Fruit fly (Drosophila melanogaster): ENCODE measurements around the gene nero.

Gene nero

DNA sequence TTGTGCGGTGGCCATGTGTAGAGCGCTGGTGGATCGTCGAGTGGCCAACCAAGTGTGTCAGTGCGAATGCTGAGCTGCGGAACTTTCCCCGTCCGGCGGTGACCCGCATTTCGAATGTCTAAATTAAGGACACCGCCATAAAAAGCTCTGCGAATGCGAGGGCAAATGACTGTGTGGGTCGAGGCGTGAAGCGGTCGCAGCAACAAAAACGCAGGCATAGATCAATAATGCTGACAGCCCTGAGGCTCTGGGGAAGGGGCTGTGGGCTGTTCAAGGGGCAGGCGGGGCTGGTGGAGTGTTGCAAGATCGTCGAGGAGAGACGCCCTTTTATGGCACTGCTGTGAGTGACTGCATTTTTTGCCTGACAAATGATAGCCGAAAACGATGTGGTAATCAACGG is 27.9 kb downstream of the nero start:
- TF ChIP-seq pan (optimal IDR thresholded peaks at IDR 0.05) = no peak
- TF ChIP-seq EcR (GFP tag; optimal IDR thresholded peaks at IDR 0.05) = no peak
- no peak for TF ChIP-seq psq (optimal IDR thresholded peaks at IDR 0.05)
- TF ChIP-seq Dll (optimal IDR thresholded peaks at IDR 0.05) = no peak
- no peak for TF ChIP-seq CG8478 (optimal IDR thresholded peaks at IDR 0.05)
- no peak for TF ChIP-seq usp (GFP tag; optimal IDR thresholded peaks at IDR 0.05)

DNA sequence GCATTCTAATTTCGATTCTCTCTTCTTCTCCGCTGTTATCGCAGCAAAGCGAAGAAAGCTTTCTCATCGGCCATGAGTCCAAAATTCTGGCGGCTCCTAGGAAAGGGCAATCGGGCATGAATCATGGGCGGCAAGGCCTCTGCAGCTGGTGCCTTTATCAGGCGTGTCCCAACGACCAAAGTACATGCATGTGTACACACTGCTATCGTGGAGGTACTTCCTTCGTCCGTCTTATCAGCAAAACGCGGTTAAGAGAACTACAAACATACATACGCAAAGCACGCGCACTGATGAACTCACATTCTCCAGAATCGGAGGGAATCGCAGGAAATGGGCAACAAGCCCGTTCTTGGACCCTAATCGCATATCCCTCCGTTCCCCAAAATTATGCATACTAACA is 28.4 kb downstream of the nero start:
- TF ChIP-seq Dll (optimal IDR thresholded peaks at IDR 0.05) = no peak
- no peak for TF ChIP-seq EcR (GFP tag; optimal IDR thresholded peaks at IDR 0.05)
- TF ChIP-seq psq (optimal IDR thresholded peaks at IDR 0.05) = no peak
- TF ChIP-seq CG8478 (optimal IDR thresholded peaks at IDR 0.05) = no peak
- no peak for TF ChIP-seq pan (optimal IDR thresholded peaks at IDR 0.05)
- TF ChIP-seq usp (GFP tag; optimal IDR thresholded peaks at IDR 0.05) = no peak

DNA sequence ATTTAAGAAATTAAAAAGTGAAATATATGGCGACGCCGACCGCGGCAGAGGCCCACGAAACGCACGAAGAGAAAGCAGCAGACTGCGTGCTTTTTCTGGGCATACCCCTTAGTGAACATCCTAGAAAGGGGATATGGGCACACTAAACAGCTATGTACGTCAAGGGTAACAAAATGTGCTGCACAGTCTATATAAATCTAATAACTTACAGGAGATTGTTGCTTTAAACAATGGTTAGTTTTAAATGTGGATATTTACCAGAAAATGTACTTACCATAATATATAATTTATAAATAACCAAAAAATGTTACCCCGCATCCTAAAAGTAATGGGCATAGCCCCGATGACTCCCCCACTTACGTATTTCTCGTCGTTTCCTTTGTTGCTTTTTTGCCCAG is 29.2 kb downstream of the nero start:
- TF ChIP-seq CG8478 (optimal IDR thresholded peaks at IDR 0.05) (no peak), EcR (GFP tag; optimal IDR thresholded peaks at IDR 0.05) (no peak), usp (GFP tag; optimal IDR thresholded peaks at IDR 0.05) (no peak), pan (optimal IDR thresholded peaks at IDR 0.05) (peak; percentile 82), Dll (optimal IDR thresholded peaks at IDR 0.05) (no peak), psq (optimal IDR thresholded peaks at IDR 0.05) (no peak)

DNA sequence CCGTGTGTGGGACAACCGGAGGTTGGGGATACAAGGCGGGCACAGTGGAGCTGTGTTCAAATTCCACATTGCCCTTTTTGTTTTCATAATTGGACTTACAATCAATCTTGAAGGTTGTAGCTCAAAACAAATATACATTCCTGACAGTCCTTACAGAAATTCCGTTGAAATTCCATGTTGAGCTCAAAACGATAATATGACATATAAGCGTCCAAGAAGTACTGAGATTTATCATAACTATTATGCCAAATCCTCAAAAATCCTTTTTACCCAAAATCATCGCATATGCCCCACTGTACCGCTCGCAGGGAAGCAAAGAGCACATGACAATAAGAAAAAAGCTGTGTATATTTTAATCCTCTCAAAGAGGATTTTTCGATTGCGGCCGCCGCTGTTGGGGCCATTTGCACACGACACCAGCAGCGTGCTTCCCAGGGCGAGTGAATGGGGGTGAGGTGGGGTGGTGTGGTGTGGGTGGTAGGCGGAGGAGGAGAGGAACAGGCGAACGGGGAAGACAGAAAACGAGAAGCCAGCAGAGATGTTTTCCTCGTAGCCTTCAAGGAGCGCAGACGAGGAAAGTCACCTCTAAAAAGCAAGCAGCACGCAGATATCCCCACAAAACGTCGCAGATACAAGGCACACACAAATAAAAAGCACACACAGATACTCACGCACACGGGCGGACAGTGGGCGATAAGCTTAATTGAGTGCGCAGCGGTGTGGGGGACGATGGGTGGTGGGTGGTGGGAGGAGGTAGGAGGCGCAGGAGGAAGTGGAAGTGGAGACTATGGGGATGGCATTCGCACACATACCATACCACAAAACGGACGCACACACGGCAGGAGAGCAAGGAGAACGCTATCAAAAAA is 29.8 kb downstream of the nero start:
- TF ChIP-seq psq (optimal IDR thresholded peaks at IDR 0.05) (no peak), usp (GFP tag; optimal IDR thresholded peaks at IDR 0.05) (no peak)

DNA sequence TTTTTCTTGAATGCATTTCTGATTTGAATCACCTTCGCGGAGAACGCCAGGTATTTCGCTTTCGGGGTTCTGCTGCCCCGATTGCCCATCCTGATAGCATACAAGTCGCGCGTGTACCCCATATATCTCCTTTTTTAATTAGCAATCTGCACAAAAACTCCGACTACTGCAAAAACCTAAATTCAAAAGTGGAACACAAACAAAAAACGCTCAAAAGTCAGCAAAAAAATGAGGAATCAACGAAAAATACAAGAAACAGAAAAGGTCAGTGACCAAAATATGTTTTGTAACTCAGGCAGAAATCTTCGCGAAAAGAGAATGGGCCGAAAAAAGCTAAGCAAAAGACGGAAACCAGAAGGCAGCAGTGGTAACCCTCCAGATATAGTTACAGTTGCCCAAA is 31.1 kb downstream of the nero start:
- TF ChIP-seq pan (optimal IDR thresholded peaks at IDR 0.05) = no peak

DNA sequence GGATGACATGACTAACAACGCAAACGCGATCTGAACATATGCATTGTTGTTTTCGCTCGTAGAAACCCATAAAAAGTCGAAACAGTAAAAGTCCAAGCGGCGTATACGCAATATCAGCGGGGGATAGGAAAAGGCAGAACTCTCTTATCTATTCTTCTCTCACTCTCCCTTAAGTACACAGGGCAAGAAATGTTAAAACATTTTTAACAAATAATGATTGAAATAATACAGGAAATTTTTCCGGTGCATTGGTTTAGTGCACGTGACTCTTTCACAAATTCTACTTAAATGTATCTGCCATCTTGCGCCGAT is 31.7 kb downstream of the nero start:
- TF ChIP-seq pan (optimal IDR thresholded peaks at IDR 0.05) (no peak), CG8478 (optimal IDR thresholded peaks at IDR 0.05) (no peak), psq (optimal IDR thresholded peaks at IDR 0.05) (no peak), Dll (optimal IDR thresholded peaks at IDR 0.05) (no peak), EcR (GFP tag; optimal IDR thresholded peaks at IDR 0.05) (no peak), usp (GFP tag; optimal IDR thresholded peaks at IDR 0.05) (no peak)

DNA sequence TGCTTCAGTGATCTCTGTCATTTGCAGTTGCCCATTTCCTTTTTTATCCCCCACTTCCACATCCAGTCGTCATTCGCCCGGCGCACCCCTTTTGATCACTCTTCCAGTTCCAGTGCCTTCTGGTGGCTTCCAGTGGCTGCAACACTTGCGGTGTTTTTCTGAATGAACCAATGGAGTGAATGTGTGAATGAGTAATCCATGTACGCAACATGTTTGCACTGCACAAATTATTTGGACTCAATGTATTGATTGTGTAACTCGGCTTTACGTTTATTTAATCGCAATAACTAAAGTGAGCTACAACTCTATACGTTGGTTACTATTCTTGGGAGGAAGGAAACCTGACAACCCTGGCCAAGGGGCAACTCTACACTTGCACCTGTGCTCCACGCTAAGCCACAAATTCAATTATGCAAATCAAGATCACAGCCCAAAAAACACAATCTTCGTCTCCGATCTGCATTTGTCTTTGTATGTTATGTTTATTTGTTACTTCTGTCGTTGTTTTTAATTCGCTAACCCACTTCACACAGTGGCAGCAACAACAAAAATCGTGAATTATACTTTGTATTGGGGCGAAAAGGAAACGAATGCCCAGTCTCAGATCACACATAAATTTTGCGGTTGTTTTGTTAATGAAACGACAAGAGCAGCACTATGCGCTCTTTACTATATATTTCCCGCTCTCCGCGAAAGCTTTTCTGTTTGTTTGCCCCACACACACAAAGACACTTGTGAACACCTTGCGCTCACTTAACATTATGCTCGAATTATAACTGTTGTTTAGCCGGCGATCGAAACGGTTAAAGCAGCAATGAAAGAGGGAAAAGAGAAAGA is 32.3 kb downstream of the nero start:
- no peak for TF ChIP-seq usp (GFP tag; optimal IDR thresholded peaks at IDR 0.05)
- TF ChIP-seq pan (optimal IDR thresholded peaks at IDR 0.05) = no peak
- no peak for TF ChIP-seq Dll (optimal IDR thresholded peaks at IDR 0.05)
- TF ChIP-seq CG8478 (optimal IDR thresholded peaks at IDR 0.05) = no peak
- no peak for TF ChIP-seq EcR (GFP tag; optimal IDR thresholded peaks at IDR 0.05)
- no peak for TF ChIP-seq psq (optimal IDR thresholded peaks at IDR 0.05)

DNA sequence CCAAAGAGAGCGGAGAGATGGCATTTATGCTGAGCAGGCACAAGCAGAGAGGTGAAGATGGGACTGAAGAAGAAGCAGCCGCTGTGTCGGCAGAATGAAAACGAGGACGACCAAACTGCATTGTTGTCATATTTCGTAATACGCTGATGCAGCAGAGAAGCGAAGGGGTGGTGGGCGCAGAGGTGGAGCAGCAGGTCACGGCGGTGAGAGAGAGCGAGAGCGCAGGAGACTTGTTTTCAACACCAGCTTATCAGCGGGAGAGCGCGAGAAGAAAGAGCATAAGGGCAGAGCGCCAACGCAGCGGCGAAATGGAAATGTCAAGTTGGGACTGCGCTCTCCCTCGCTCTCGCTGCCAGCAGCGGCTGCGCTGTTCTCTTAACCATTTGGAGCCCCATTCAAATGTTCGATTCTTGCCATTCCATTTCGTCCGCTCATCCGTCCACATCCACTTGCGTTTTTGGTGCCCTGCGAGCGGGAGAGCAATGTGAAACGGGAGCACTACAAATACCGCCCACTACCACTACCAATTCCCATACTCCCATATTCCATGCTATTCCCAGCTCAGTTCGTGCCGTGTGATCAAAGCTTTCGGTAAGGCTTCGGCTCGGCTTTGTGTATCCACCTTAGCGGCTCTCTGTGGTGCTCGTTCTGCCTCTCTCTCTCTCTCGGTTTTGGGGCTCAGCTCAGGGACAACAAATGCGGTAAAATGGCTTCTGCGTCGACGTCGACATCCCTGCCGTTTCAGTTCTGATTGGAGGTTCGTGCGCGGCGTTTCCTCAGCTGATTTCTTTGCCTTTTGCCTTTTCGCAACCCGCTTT is 33.8 kb downstream of the nero start, which contains the start of gene ttk:
Gene ttk, plus strand, starts transcription at position 562 of the 818 bp plus-strand sequence.
- TF ChIP-seq CG8478 (optimal IDR thresholded peaks at IDR 0.05) = no peak
- peak in 1 of 2 experiments; percentile 19 for TF ChIP-seq EcR (GFP tag; optimal IDR thresholded peaks at IDR 0.05)
- TF ChIP-seq usp (GFP tag; optimal IDR thresholded peaks at IDR 0.05) = no peak
- peak; percentile 100 for TF ChIP-seq Dll (optimal IDR thresholded peaks at IDR 0.05)
- no peak for TF ChIP-seq psq (optimal IDR thresholded peaks at IDR 0.05)
- no peak for TF ChIP-seq pan (optimal IDR thresholded peaks at IDR 0.05)

DNA sequence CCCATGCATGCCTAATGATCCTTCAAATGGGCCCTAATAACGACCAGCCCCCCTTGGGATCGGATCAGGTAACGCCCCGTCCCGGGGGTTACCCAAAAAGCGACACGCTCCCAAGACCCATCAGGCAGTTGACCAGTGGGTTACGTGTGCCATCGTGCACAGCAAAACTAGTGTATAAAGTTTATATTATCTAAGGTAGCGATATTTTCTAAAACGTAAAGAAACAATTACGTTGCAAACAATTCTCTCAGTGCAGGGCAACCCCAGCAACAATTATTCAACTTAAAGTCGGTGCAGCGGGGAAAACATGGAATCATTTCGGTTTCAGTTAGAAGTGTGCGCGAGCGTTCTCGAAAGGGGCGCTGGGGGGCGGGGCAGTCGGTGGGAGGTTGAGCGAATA is 34.8 kb downstream of the nero start:
- TF ChIP-seq Dll (optimal IDR thresholded peaks at IDR 0.05) (no peak), pan (optimal IDR thresholded peaks at IDR 0.05) (no peak)

DNA sequence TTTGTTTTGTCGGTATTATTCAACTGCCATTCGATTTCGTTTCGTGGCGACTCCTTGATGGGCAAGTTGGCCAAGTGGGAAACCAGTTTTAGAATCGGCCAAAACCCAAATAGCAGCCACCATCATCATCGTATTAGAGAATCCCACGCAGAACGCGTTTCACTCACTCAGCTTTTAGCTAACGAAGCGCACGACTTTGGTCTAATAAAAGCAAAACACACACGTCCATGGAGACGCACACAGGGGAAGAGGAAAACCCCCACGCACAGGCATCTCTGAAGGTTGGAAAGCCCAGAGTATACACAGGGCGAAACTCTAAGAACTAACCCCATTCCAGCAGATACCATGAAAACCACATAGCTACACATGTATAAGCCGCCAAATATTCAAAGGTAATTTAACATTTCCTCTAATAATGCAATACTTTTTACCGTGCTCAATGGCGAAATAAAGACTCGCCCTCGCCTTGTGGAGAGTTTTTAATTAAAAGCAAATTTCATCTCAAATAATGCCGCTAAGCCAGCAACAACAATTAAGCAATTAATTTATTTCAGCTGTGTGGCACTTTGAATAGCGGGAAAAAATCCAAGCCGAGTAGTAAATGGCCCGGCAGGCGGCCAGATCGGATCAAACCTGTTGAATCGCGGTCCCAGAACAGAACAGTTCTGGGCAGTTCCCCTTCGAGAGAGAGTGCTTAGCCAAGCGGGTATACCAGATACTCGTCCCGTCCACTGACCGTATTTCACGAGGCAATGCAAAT is 35.9 kb downstream of the nero start:
- no peak for TF ChIP-seq EcR (GFP tag; optimal IDR thresholded peaks at IDR 0.05)
- no peak for TF ChIP-seq psq (optimal IDR thresholded peaks at IDR 0.05)
- TF ChIP-seq CG8478 (optimal IDR thresholded peaks at IDR 0.05) = no peak
- TF ChIP-seq usp (GFP tag; optimal IDR thresholded peaks at IDR 0.05) = no peak
- no peak for TF ChIP-seq Dll (optimal IDR thresholded peaks at IDR 0.05)
- TF ChIP-seq pan (optimal IDR thresholded peaks at IDR 0.05) = no peak

DNA sequence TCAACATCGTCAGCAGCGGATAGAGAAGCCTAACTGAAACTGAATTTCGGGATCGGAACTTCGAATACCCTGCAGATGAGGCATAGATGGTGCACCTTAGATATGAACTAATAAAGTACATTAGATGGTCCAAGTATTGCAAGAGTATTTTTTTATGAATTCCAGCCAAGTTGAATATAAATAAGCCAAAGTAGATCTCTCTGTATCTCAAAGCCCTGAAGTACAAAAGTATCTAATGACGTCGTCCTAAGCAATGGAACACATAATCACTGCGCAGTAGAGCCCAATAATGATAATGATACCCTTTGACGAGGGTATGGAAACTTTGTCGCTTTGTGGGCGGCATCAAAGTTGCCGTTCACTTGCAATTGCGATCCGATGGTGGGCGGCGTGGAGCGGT is 37.6 kb downstream of the nero start:
- TF ChIP-seq CG8478 (optimal IDR thresholded peaks at IDR 0.05) (no peak), EcR (GFP tag; optimal IDR thresholded peaks at IDR 0.05) (no peak), usp (GFP tag; optimal IDR thresholded peaks at IDR 0.05) (no peak)
